Fruit fly (Drosophila melanogaster): ENCODE results near the gene vib.
A peak's percentile ranks its signal among the peaks of the same experiment; 100 is the strongest.

vib gene

DNA sequence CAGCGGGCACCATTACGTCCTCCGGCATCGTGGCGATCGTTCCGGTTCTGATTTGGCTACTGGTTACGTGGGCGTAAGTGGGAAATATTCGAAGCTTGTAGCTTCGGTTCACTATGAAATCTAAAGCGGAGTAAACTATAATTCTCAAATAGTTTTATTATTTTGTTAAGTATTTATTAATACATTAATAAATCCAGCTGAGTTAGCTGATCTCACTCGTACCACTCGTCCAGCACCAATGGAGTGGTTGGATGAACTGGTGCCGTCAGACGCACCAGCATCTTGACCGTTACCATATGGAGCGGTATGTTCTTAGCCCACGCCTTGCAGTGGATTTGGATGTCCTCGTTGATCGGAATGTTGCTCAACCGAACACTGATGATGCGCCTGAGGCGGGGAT lies 1.6 kb upstream of the vib start, which contains the start of gene CG11703:
CG11703 (minus strand) TSS at position 101 of the 400 bp plus-strand sequence.
- no peak for TF ChIP-seq Met (GFP tag; optimal IDR thresholded peaks at IDR 0.05)
- TF ChIP-seq Hr38 (GFP tag; optimal IDR thresholded peaks at IDR 0.05): no peak
- no peak for TF ChIP-seq fkh (GFP tag; optimal IDR thresholded peaks at IDR 0.05)
- no peak for TF ChIP-seq Eip75B (GFP tag; optimal IDR thresholded peaks at IDR 0.05)
- no peak for TF ChIP-seq Eip93F (GFP tag; optimal IDR thresholded peaks at IDR 0.05)
- TF ChIP-seq CG15336 (GFP tag; IDR thresholded peaks at IDR 0.05): no peak
- no peak for TF ChIP-seq CG6854 (GFP tag; optimal IDR thresholded peaks at IDR 0.05)
- TF ChIP-seq CG8119 (GFP tag; IDR thresholded peaks at IDR 0.05): no peak
- no peak for TF ChIP-seq CG8319 (GFP tag; optimal IDR thresholded peaks at IDR 0.05)
- no peak for TF ChIP-seq OdsH (GFP tag; optimal IDR thresholded peaks at IDR 0.05)
- no peak for TF ChIP-seq achi (GFP tag; optimal IDR thresholded peaks at IDR 0.05)

DNA sequence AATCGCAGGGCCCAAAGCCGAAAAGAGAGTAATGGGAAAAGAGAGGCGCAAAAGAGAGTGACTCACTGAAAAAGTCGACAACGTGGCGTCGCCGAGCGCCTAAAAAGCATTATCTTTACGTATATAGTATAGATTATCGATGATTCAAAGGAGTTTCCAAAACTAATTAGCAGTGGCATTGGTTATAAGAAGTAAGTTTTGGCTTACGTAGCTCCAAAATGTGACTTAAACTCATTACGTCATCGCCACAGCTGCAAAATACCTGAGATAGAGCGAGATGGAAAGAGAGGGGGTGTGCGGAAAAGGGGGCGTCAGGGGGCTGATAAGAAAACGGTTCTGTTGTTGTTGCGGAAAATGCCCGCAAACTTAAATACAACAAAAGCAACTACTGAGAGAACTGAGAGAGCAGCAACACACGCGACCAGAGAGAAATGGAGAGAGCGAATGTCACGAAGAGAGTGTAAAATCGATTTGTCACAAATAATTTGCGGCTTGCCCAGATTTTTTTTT lies 950 bp downstream of the vib start:
- TF ChIP-seq cyc (GFP tag; optimal IDR thresholded peaks at IDR 0.05): no peak
- TF ChIP-seq Sox15 (GFP tag; optimal IDR thresholded peaks at IDR 0.05): no peak
- peak; percentile 0 for TF ChIP-seq Eip78C (GFP tag)
- TF ChIP-seq vri (GFP tag; optimal IDR thresholded peaks at IDR 0.05): peak; percentile 44
- TF ChIP-seq CG10669 (GFP tag; optimal IDR thresholded peaks at IDR 0.05): no peak
- TF ChIP-seq Ets21C (GFP tag; optimal IDR thresholded peaks at IDR 0.05): no peak
- no peak; the same call in 2 of the 3 replicates for TF ChIP-seq eg (GFP tag; IDR thresholded peaks at IDR 0.05)
- TF ChIP-seq CG6163 (GFP tag; IDR thresholded peaks at IDR 0.05): no peak
- no peak for TF ChIP-seq Blimp-1 (GFP tag; optimal IDR thresholded peaks at IDR 0.05)
- TF ChIP-seq spab (GFP tag; optimal IDR thresholded peaks at IDR 0.05): no peak
- TF ChIP-seq CG7368 (GFP tag; optimal IDR thresholded peaks at IDR 0.05): no peak
- TF ChIP-seq Eip75B (GFP tag; optimal IDR thresholded peaks at IDR 0.05): no peak
- no peak for TF ChIP-seq Sox102F (GFP tag; optimal IDR thresholded peaks at IDR 0.05)
- no peak for TF ChIP-seq lz (GFP tag; optimal IDR thresholded peaks at IDR 0.05)
- TF ChIP-seq dac (GFP tag; optimal IDR thresholded peaks at IDR 0.05): no peak
- TF ChIP-seq topi (GFP tag; optimal IDR thresholded peaks at IDR 0.05): no peak
- no peak for TF ChIP-seq CG34406 (GFP tag; optimal IDR thresholded peaks at IDR 0.05)
- no peak for TF ChIP-seq Sox14 (GFP tag; optimal IDR thresholded peaks at IDR 0.05)
- TF ChIP-seq OdsH (GFP tag; optimal IDR thresholded peaks at IDR 0.05): no peak
- TF ChIP-seq Hr39 (GFP tag; optimal IDR thresholded peaks at IDR 0.05): no peak
- no peak for TF ChIP-seq CG8632 (GFP tag; optimal IDR thresholded peaks at IDR 0.05)
- TF ChIP-seq CG6276 (GFP tag; optimal IDR thresholded peaks at IDR 0.05): no peak
- peak in 1 of 2 experiments; percentile 14 for TF ChIP-seq ss (GFP tag; optimal IDR thresholded peaks at IDR 0.05)
- TF ChIP-seq CG1621 (tag; optimal IDR thresholded peaks at IDR 0.05): no peak
- no peak for TF ChIP-seq CG32006 (GFP tag; optimal IDR thresholded peaks at IDR 0.05)
- no peak for TF ChIP-seq pdm3 (GFP tag; optimal IDR thresholded peaks at IDR 0.05)
- no peak for TF ChIP-seq CG10631 (GFP tag; optimal IDR thresholded peaks at IDR 0.05)
- TF ChIP-seq dsx (GFP tag; optimal IDR thresholded peaks at IDR 0.05; ENCODE audit: poor library complexity, severe bottlenecking): no peak
- TF ChIP-seq achi (GFP tag; optimal IDR thresholded peaks at IDR 0.05): no peak
- TF ChIP-seq CG15336 (GFP tag; IDR thresholded peaks at IDR 0.05): 0 out of 2 replicates have a peak, but pooled peaks have one; percentile 15
- peak; percentile 54 for TF ChIP-seq svp (GFP tag)
- no peak for TF ChIP-seq CG6808 (GFP tag; optimal IDR thresholded peaks at IDR 0.05)
- peak; percentile 7 for TF ChIP-seq Lpt (GFP tag; optimal IDR thresholded peaks at IDR 0.05)
- no peak for TF ChIP-seq CG4318 (GFP tag; optimal IDR thresholded peaks at IDR 0.05)
- no peak for TF ChIP-seq Gug (GFP tag; IDR thresholded peaks at IDR 0.05)
- no peak for TF ChIP-seq CG16779 (tag; optimal IDR thresholded peaks at IDR 0.05)
- TF ChIP-seq CG9139 (GFP tag; optimal IDR thresholded peaks at IDR 0.05): no peak
- TF ChIP-seq CG6792 (GFP tag; optimal IDR thresholded peaks at IDR 0.05): no peak
- no peak for TF ChIP-seq Ets96B (tag; optimal IDR thresholded peaks at IDR 0.05)
- no peak for TF ChIP-seq CG8119 (GFP tag; IDR thresholded peaks at IDR 0.05)
- TF ChIP-seq acj6 (GFP tag; optimal IDR thresholded peaks at IDR 0.05): no peak
- TF ChIP-seq esn (GFP tag; optimal IDR thresholded peaks at IDR 0.05): no peak
- no peak for TF ChIP-seq CG11762 (GFP tag; optimal IDR thresholded peaks at IDR 0.05; ENCODE audit: insufficient read depth)
- no peak for TF ChIP-seq CG6854 (GFP tag; optimal IDR thresholded peaks at IDR 0.05)
- no peak for TF ChIP-seq fd85E (GFP tag; optimal IDR thresholded peaks at IDR 0.05)

Measured in whole organism, prepupa.